Worm (Caenorhabditis elegans) whole organism, L2 larva: ENCODE measurements around the gene B0285.6.

Experiments
- C34F6.9 ChIP-seq: fragments of 150-350 bp; optimal IDR thresholded peaks from 2 replicates; lab custom pipeline; 2014; ENCODE audit warnings: missing biosample characterization, missing genetic modification characterization
- F13H6.1 ChIP-seq: sonication (generic microtip); optimal IDR thresholded peaks from 2 replicates; lab custom pipeline; 2016; ENCODE audit warnings: missing genetic modification characterization, missing compliant biosample characterization
- Y55F3AM.14 ChIP-seq: fragments of 200-800 bp; sonication (Bioruptor generic); optimal IDR thresholded peaks from 2 replicates; lab custom pipeline; 2018; ENCODE audit warnings: mild to moderate bottlenecking, missing genetic modification characterization, missing compliant biosample characterization
- ama-1 ChIP-seq: fragments of 150-350 bp; optimal IDR thresholded peaks from 2 replicates; lab custom pipeline; 2018; ENCODE audit warnings: inconsistent platforms
- blmp-1 ChIP-seq: sonication (generic microtip); optimal IDR thresholded peaks from 2 replicates; lab custom pipeline; 2017; ENCODE audit warnings: missing genetic modification characterization, mild to moderate bottlenecking, missing compliant biosample characterization, antibody characterized with exemption, moderate library complexity; ENCODE audit not compliant: insufficient read depth
- ceh-16 ChIP-seq: fragments of 150-350 bp; optimal IDR thresholded peaks from 2 replicates; lab custom pipeline; 2014; ENCODE audit warnings: missing biosample characterization, missing genetic modification characterization
- ceh-82 ChIP-seq: fragments of 150-350 bp; optimal IDR thresholded peaks from 2 replicates; lab custom pipeline; 2014; ENCODE audit warnings: missing biosample characterization, missing genetic modification characterization
- egl-27 ChIP-seq: sonication (generic microtip); optimal IDR thresholded peaks from 3 replicates; lab custom pipeline; 2017; ENCODE audit warnings: missing biosample characterization, missing genetic modification reagents, missing genetic modification characterization
- elt-1 ChIP-seq: fragments of 150-350 bp; optimal IDR thresholded peaks from 2 replicates; lab custom pipeline; 2014; ENCODE audit warnings: missing biosample characterization, missing genetic modification characterization
- elt-3 ChIP-seq: sonication (generic microtip); optimal IDR thresholded peaks from 2 replicates; lab custom pipeline; 2017; ENCODE audit warnings: missing biosample characterization, missing genetic modification characterization
- fos-1 ChIP-seq: fragments of 150-350 bp; optimal IDR thresholded peaks from 2 replicates; lab custom pipeline; 2014; ENCODE audit warnings: missing biosample characterization, missing genetic modification characterization
- lin-11 ChIP-seq: fragments of 150-350 bp; sonication (generic microtip); optimal IDR thresholded peaks from 2 replicates; lab custom pipeline; 2014; ENCODE audit warnings: missing biosample characterization, missing genetic modification characterization, inconsistent platforms, mixed read lengths
- mab-5 ChIP-seq: fragments of 150-350 bp; optimal IDR thresholded peaks from 2 replicates; lab custom pipeline; 2014; ENCODE audit warnings: missing biosample characterization, missing genetic modification characterization
- mbf-1 ChIP-seq: sonication (generic microtip); optimal IDR thresholded peaks from 2 replicates; lab custom pipeline; 2017; ENCODE audit warnings: missing biosample characterization, missing genetic modification characterization
- mdl-1 ChIP-seq, 2 experiments: fragments of 150-350 bp in 1 of 2; sonication (generic microtip) in 1 of 2; optimal IDR thresholded peaks; 2 replicates each; lab custom pipeline; 2017; ENCODE audit warnings: missing biosample characterization in 2 of 2, missing genetic modification characterization in 2 of 2
- nhr-129 ChIP-seq: fragments of 150-350 bp; optimal IDR thresholded peaks from 2 replicates; lab custom pipeline; 2014; ENCODE audit warnings: missing biosample characterization, missing genetic modification characterization
- nhr-23 ChIP-seq: fragments of 150-350 bp; optimal IDR thresholded peaks from 2 replicates; lab custom pipeline; 2014; ENCODE audit warnings: missing biosample characterization, missing genetic modification reagents, missing genetic modification characterization
- nhr-237 ChIP-seq: fragments of 150-350 bp; optimal IDR thresholded peaks from 2 replicates; lab custom pipeline; 2014; ENCODE audit warnings: missing biosample characterization, missing genetic modification characterization
- nhr-25 ChIP-seq: fragments of 150-350 bp; sonication (generic microtip); optimal IDR thresholded peaks from 3 replicates; lab custom pipeline; 2014; ENCODE audit warnings: missing biosample characterization, missing genetic modification characterization
- peb-1 ChIP-seq: fragments of 150-350 bp; optimal IDR thresholded peaks from 2 replicates; lab custom pipeline; 2014; ENCODE audit warnings: missing biosample characterization, missing genetic modification characterization
- sma-3 ChIP-seq: sonication (generic microtip); optimal IDR thresholded peaks from 2 replicates; lab custom pipeline; 2016; ENCODE audit warnings: missing genetic modification reagents, missing genetic modification characterization, missing compliant biosample characterization
- snpc-4 ChIP-seq: fragments of 150-350 bp; optimal IDR thresholded peaks from 2 replicates; lab custom pipeline; 2014; ENCODE audit warnings: missing biosample characterization, missing genetic modification characterization
- unc-39 ChIP-seq: fragments of 150-350 bp; optimal IDR thresholded peaks from 2 replicates; lab custom pipeline; 2014; ENCODE audit warnings: missing biosample characterization, missing genetic modification characterization
- unc-55 ChIP-seq: fragments of 150-350 bp; sonication (generic microtip); optimal IDR thresholded peaks from 3 replicates; lab custom pipeline; 2014; ENCODE audit warnings: missing biosample characterization, missing genetic modification reagents, missing genetic modification characterization
- zag-1 ChIP-seq: fragments of 150-350 bp; optimal IDR thresholded peaks from 2 replicates; lab custom pipeline; 2014; ENCODE audit warnings: missing biosample characterization, missing genetic modification characterization
- ztf-1 ChIP-seq: fragments of 200-800 bp; sonication (Bioruptor generic); conservative IDR thresholded peaks from 2 replicates; pipeline ENCODE4 v1.3.6; 2022; ENCODE audit warnings: missing genetic modification characterization, missing compliant biosample characterization

Gene B0285.6

DNA sequence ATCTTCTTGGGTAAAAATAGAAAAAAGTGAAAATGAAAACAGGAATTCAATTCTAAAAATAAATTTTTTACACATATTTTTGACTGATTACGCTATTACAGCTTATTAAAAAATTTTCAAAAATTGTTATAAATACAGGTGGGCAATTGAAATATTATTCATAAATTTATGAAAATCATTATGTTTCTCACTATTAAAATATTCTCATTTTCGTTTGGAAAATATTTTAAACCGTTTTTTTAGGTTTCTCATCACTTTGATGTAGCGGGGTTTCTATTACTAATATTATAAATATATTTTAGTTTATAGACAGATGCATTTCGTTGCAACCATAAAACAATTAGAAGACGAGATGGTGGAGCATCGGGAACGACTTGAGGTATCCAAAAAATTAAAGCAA lies 47.2 kb downstream of the B0285.6 start, which contains the start of gene R07E5.5:
TSS of gene R07E5.5 (plus strand) at position 301 of the 400 bp plus-strand sequence.
- TF ChIP-seq snpc-4 (tag; lab: Kevin White, UChicago) = no peak
- TF ChIP-seq F13H6.1 (tag; lab: Kevin White, UChicago) = no peak
- TF ChIP-seq ztf-1 = no peak
- TF ChIP-seq egl-27 (tag; lab: Kevin White, UChicago) = no peak
- TF ChIP-seq zag-1 (tag; lab: Kevin White, UChicago) = no peak
- no peak for TF ChIP-seq nhr-129 (tag; lab: Kevin White, UChicago)
- no peak for TF ChIP-seq nhr-23 (tag; lab: Kevin White, UChicago)
- TF ChIP-seq mab-5 = no peak
- no peak for TF ChIP-seq peb-1

DNA sequence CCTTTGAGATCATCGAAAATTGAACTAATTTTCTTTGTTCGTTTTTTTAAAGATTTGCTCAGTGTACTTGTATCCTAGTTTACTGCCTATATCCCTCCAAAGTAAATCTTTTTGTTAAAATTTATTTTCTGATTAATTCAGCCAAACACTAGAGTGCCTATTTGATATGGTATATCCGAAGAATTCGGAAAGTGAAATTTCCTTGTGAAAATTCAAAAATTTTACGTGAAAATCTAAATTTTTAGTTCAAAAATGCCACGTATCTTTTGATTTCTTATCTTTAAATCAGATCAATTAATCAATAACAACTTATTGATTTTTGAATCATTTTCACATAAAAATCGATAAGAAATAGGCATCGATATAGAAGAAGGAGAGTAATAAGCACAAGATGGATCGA lies 48.6 kb downstream of the B0285.6 start, which contains the start of gene R07E5.6:
TSS of gene R07E5.6 (plus strand) at position 301 of the 400 bp plus-strand sequence.
- TF ChIP-seq nhr-129 (tag; lab: Kevin White, UChicago) (no peak), egl-27 (tag; lab: Kevin White, UChicago) (no peak), mab-5 (no peak), elt-1 (tag; lab: Kevin White, UChicago) (no peak), unc-39 (tag; lab: Kevin White, UChicago) (no peak), Y55F3AM.14 (GFP tag; lab: Kevin White, UChicago) (no peak), nhr-237 (tag; lab: Kevin White, UChicago) (no peak), F13H6.1 (tag; lab: Kevin White, UChicago) (no peak), unc-55 (GFP tag; lab: Kevin White, UChicago) (no peak)

DNA sequence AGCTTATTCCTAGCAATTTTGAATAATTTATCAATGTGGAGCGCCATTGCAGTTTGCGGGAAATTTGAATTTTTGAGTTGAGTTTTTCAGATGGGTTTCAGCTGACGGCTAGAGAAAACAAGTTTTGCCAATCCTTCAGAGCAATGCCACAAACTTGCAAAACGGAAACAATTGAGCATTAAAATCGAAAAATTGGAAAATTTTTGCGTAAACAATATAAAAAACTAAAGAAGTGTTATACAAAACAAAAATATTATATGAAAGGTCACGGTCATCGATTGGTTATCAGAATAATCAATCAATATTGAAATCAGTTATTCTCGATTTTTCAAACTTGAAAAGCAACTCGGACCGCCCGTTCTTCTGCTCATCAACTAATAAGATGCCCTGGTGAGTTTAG lies 51.2 kb downstream of the B0285.6 start, which contains the start of gene R07E5.15:
TSS of gene R07E5.15 (plus strand) at position 301 of the 400 bp plus-strand sequence.
- no peak for TF ChIP-seq blmp-1 (tag; lab: Kevin White, UChicago)
- no peak for TF ChIP-seq mdl-1 (tag; optimal IDR thresholded peaks at IDR 0.05; lab: Kevin White, UChicago)
- no peak for TF ChIP-seq elt-3 (tag; lab: Kevin White, UChicago)
- no peak for TF ChIP-seq sma-3 (GFP tag; lab: Kevin White, UChicago)
- TF ChIP-seq ceh-16 (tag; lab: Kevin White, UChicago) = no peak
- TF ChIP-seq ama-1 (lab: Kevin White, UChicago) = no peak
- TF ChIP-seq, all 48 proteins: peak for 0

DNA sequence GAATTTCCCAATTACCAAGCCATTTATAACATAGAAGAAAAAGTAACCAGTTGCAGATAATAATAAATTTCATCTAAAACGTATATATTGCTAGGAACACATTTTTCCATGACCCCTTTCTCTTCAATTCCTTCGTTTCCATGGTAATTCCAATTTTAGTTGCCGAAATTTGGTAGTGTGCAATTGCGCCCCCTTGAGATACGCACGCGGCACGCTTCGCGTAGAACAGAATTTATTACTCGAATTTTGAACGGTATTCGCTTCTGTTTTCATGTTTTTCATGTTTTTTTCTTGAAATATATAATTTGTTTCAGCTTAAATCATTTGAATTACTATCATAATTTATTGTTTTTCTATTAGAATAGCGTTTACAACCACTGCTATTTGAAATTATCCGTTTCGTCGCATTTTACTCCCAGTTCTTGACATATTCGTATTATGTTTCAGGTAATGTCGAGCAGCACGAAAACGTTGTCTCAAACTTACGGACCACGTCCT lies 54.5 kb downstream of the B0285.6 start, which contains the start of the genes R07E5.17 and snfc-5:
TSS of gene R07E5.17 (minus strand) at position 98 of the 498 bp plus-strand sequence.
TSS of gene snfc-5 (plus strand) at position 448 of the 498 bp plus-strand sequence.
- TF ChIP-seq ceh-82 (tag; lab: Kevin White, UChicago) = no peak
- peak; percentile 33 for TF ChIP-seq snpc-4 (tag; lab: Kevin White, UChicago)
- no peak for TF ChIP-seq mbf-1 (tag; lab: Kevin White, UChicago)
- TF ChIP-seq nhr-129 (tag; lab: Kevin White, UChicago) = peak; percentile 42
- TF ChIP-seq nhr-25 = peak; percentile 13
- TF ChIP-seq blmp-1 (tag; lab: Kevin White, UChicago) = no peak
- TF ChIP-seq C34F6.9 (tag; lab: Kevin White, UChicago) = peak; percentile 62
- peak; percentile 0 for TF ChIP-seq fos-1
- TF ChIP-seq lin-11 (tag; lab: Kevin White, UChicago) = no peak
- peak; percentile 56 for TF ChIP-seq unc-55 (GFP tag; lab: Kevin White, UChicago)
- TF ChIP-seq, all 48 proteins: peak for 6
